Worm (Caenorhabditis elegans) whole organism, L3 larva: ENCODE measurements around the gene C03B1.3.

Experiments
- ama-1 ChIP-seq: fragments of 150-350 bp; optimal IDR thresholded peaks from 2 replicates; lab custom pipeline; 2018
- mdl-1 ChIP-seq: fragments of 150-350 bp; optimal IDR thresholded peaks from 2 replicates; lab custom pipeline; 2014; ENCODE audit warnings: missing biosample characterization, missing genetic modification characterization

DNA sequence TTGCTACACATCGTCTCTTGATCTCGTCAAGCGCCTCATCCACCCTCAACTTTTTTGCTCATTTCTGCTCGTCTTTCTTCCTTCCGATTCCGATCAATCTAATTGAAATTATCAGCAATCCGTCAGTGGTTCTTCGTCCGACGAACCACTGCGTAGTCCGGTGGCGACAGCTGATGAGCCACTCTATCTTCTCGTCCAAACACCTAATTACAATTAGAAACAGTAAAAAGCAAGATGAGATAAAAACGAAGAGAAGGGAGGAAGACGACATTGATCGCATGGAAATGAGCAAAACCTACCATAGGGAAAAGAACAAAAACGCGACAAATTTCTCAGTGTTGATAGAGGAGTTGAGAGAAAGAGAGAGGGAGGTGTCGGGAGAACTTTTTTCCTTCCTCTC, 33.6 kb downstream of the C03B1.3 start:
- TF ChIP-seq ama-1 (lab: Kevin White, UChicago) (no peak), mdl-1 (tag; lab: Kevin White, UChicago) (no peak)
